Fruit fly (Drosophila melanogaster) whole organism: ENCODE measurements around the gene CG15522.
"Not testable (repeated sequence)": the region's sequence is repeated elsewhere in the genome, so short reads cannot be mapped to it uniquely, and the experiment has no call there.

Experiments
- CG8478 ChIP-seq: fragments of >200 bp; optimal IDR thresholded peaks from 2 replicates; lab custom pipeline; 2018; ENCODE audit warnings: inconsistent platforms
- Dll ChIP-seq: fragments of >200 bp; optimal IDR thresholded peaks from 2 replicates; lab custom pipeline; 2017
- EcR ChIP-seq, 2 experiments: fragments of >200 bp; optimal IDR thresholded peaks; 2 replicates each; lab custom pipeline; 2017; ENCODE audit warnings: missing biosample characterization in 2 of 2, missing genetic modification characterization in 2 of 2, missing genetic modification reagents in 2 of 2
- pan ChIP-seq: fragments of >200 bp; optimal IDR thresholded peaks from 2 replicates; lab custom pipeline; 2017
- psq ChIP-seq: fragments of >200 bp; optimal IDR thresholded peaks from 2 replicates; lab custom pipeline; 2017
- usp ChIP-seq: fragments of >200 bp; optimal IDR thresholded peaks from 2 replicates; lab custom pipeline; 2017; ENCODE audit warnings: missing biosample characterization, missing genetic modification characterization, mixed read lengths

The CG15522 gene

DNA sequence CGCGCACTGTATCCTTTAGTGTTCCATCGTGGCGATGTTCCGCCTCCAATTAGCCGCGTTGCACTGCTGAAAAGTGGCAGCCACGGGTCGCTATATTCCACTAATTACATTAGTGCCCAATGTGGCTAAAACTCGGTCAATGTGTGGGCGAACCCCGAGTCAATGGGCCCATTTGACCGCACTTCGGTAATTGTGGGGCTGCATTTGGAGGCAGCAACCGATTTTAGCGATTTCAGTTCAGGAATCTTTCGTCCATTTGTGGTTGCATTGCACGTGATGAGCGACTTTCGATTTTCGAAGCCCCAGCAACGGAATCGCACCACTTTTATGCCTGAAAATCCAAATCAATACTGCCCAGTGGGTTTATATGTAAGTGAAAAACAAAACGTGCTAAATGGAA lies 6.9 kb upstream of the CG15522 start, which contains the start of gene trp:
Gene trp, minus strand, starts transcription at position 101 of the 400 bp plus-strand sequence.
- TF ChIP-seq EcR (GFP tag; optimal IDR thresholded peaks at IDR 0.05; lab: Kevin White, UChicago) (no peak), usp (GFP tag; lab: Kevin White, UChicago) (no peak), psq (lab: Kevin White, UChicago) (no peak)

dm6 chr3R:29921916-29922315 lies 5.1 kb upstream of the CG15522 start, which contains the start of gene Jon99Ciii:
Jon99Ciii (plus strand) TSS chr3R:29922216.
- TF ChIP-seq usp (GFP tag; lab: Kevin White, UChicago); CG8478 (lab: Kevin White, UChicago); Dll: not testable (repeated sequence)

dm6 chr3R:29924515-29924914 lies 2.5 kb upstream of the CG15522 start, which contains the start of gene Jon99Cii:
Jon99Cii (minus strand) TSS chr3R:29924615.
- TF ChIP-seq psq (lab: Kevin White, UChicago); Dll; EcR (GFP tag; optimal IDR thresholded peaks at IDR 0.05; lab: Kevin White, UChicago): not testable (repeated sequence)

dm6 chr3R:29926089-29926488 lies 966 bp upstream of the CG15522 start, which contains the start of gene Jon99Ci:
Jon99Ci (minus strand) TSS chr3R:29926189.
- no peak for TF ChIP-seq usp (GFP tag; lab: Kevin White, UChicago)
- TF ChIP-seq psq (lab: Kevin White, UChicago) = no peak
- no peak for TF ChIP-seq pan (lab: Kevin White, UChicago)
- TF ChIP-seq EcR (GFP tag; optimal IDR thresholded peaks at IDR 0.05; lab: Kevin White, UChicago) = no peak
- TF ChIP-seq CG8478 (lab: Kevin White, UChicago) = no peak
- no peak for TF ChIP-seq Dll

DNA sequence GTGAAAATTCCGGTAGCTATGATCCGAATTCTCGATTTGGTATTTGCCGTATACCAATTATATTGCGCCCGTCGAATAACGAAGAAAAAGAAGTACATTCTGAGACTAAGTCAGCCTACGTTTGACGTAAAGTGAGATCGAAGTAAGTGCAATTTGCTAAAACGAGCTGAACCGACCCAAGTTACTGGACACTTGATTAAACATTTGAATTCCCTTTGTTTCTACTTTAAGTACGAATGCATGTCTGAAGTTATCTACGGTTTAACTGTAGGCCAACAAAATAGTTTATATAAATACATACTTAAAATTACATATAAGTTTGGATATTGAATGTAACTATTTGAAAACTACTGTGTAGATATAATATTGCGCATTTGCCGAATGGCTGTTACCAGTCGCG lies 3.2 kb downstream of the CG15522 start, which contains the start of gene alpha-Man-Ic:
Gene alpha-Man-Ic, minus strand, starts transcription at position 101 of the 400 bp plus-strand sequence.
- TF ChIP-seq pan (lab: Kevin White, UChicago) (no peak), EcR (GFP tag; optimal IDR thresholded peaks at IDR 0.05; lab: Kevin White, UChicago) (no peak), usp (GFP tag; lab: Kevin White, UChicago) (no peak), CG8478 (lab: Kevin White, UChicago) (no peak), Dll (no peak), psq (lab: Kevin White, UChicago) (no peak)

DNA sequence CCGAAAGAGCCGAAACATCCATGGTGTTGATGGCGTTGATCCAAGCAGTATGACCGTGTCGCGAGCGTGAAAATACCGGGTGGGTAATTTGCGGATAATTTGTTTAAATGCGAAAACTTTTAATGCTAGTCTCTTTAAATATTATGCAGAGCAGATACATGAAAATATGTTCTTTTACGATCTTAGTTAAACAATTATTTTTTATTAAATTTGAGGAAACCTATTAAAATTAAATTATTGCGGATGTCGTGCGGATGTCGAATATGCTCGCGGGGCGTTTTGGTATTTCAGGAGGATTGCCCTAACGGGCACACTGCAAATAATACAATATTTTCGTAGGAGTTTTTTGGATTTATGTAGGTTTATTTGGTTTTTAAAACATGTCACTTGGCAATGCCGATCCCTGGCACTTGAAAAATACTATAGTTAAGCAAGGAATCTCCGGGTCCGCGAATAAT lies 6.0 kb downstream of the CG15522 start, which contains the start of the genes Cog7, CG42557 and CG42558:
Gene Cog7, minus strand, starts transcription at position 51 of the 458 bp plus-strand sequence.
Gene CG42557, plus strand, starts transcription at position 281 of the 458 bp plus-strand sequence.
Gene CG42558, plus strand, starts transcription at position 281 of the 458 bp plus-strand sequence.
- TF ChIP-seq EcR (GFP tag; optimal IDR thresholded peaks at IDR 0.05; lab: Kevin White, UChicago) (no peak), CG8478 (lab: Kevin White, UChicago) (no peak), psq (lab: Kevin White, UChicago) (no peak), usp (GFP tag; lab: Kevin White, UChicago) (no peak), Dll (no peak), pan (lab: Kevin White, UChicago) (no peak)

- no peak for TF ChIP-seq pan (lab: Kevin White, UChicago)
- TF ChIP-seq EcR (GFP tag; optimal IDR thresholded peaks at IDR 0.05; lab: Kevin White, UChicago) = no peak
- TF ChIP-seq usp (GFP tag; lab: Kevin White, UChicago) = no peak
- no peak for TF ChIP-seq Dll
- TF ChIP-seq CG8478 (lab: Kevin White, UChicago) = no peak
- TF ChIP-seq psq (lab: Kevin White, UChicago) = no peak
Observed at dm6 chr3R:29935756-29936155, 8.7 kb downstream of the CG15522 start, which contains the start of the genes eIF2Balpha and Vps13B. eIF2Balpha (minus strand) TSS chr3R:29935888. Vps13B (plus strand) TSS chr3R:29935978.

DNA sequence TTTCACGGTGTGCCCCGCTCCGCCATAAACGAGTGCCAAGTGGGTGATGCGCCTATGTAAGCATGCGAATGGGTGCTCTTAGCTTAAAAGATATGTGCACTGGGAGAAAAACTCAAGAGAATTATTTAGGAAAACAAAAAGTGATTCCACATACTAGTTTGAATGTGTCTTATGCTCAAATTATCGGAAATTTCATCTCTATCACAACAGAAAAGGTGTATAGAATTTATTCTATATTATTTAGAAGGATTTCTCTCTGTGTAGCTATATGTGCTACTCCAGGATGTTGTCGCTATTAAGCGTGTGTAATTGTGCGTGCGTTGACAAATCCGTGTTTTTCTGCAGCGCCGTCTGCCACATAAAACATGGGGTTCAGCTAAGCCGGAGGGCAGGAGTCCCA lies 32.3 kb downstream of the CG15522 start:
- TF ChIP-seq pan (lab: Kevin White, UChicago) (no peak), EcR (GFP tag; optimal IDR thresholded peaks at IDR 0.05; lab: Kevin White, UChicago) (no peak), psq (lab: Kevin White, UChicago) (no peak), Dll (no peak), usp (GFP tag; lab: Kevin White, UChicago) (no peak), CG8478 (lab: Kevin White, UChicago) (no peak)

DNA sequence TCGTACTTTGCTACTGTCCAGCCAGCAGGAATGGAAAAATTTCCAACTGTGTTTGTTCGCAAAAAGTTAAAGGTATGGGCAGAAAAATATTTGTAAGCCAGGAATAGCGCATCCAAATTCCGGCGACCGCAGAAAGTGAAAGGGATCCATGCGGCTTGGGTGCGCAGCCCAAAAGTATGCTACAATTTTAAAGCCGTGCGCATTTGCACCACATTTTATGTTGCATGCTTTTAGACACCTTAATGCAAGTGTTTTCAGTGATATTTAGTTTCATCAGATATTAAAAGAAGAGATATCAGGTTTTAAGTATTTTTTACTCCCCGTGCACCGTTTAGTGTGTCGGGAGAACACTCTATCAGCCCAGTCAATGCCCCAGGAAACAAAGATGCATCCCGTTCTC lies 36.0 kb downstream of the CG15522 start:
- TF ChIP-seq psq (lab: Kevin White, UChicago) (no peak), EcR (GFP tag; optimal IDR thresholded peaks at IDR 0.05; lab: Kevin White, UChicago) (no peak), Dll (no peak), CG8478 (lab: Kevin White, UChicago) (no peak), pan (lab: Kevin White, UChicago) (no peak), usp (GFP tag; lab: Kevin White, UChicago) (no peak)

DNA sequence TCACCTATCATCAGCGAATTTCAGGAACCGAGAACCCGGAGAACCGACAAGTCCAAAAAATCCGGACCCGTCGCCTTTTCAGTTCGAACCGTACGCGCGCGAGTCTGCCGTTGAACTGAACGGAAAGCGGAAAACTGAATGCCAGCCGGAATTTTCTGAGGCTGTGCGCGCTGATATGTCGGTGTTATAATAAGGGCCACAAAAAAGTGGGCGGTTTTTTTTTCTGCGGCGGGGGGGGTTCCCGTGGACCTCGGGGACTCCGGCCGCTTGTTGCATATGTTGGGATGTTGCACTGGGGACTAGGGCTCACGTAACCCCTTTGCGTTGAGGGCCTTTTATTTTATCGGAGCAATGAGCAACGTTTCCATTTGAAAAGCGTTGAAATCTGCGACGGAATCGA lies 42.3 kb downstream of the CG15522 start, which contains the start of gene TkR99D:
Gene TkR99D, minus strand, starts transcription at position 101 of the 400 bp plus-strand sequence.
- no peak for TF ChIP-seq CG8478 (lab: Kevin White, UChicago)
- no peak for TF ChIP-seq Dll
- TF ChIP-seq psq (lab: Kevin White, UChicago) = no peak
- no peak for TF ChIP-seq EcR (GFP tag; optimal IDR thresholded peaks at IDR 0.05; lab: Kevin White, UChicago)
- no peak for TF ChIP-seq usp (GFP tag; lab: Kevin White, UChicago)
- no peak for TF ChIP-seq pan (lab: Kevin White, UChicago)
